Worm (Caenorhabditis elegans): ENCODE data around the gene F59A6.11.
A peak's percentile ranks its signal among the peaks of the same experiment; 100 is the strongest.

F59A6.11 gene

ce11 chrII:5016977-5017585 is 18.5 kb upstream of the F59A6.11 start (continued):
- peak; percentile 14 for TF ChIP-seq fos-1 (tag; optimal IDR thresholded peaks at IDR 0.05)
- TF ChIP-seq nhr-237 (tag; optimal IDR thresholded peaks at IDR 0.05) = no peak
- TF ChIP-seq nhr-77 (tag; optimal IDR thresholded peaks at IDR 0.05) = peak; percentile 16
- TF ChIP-seq zip-4 (GFP tag; optimal IDR thresholded peaks at IDR 0.05) = no peak
- TF ChIP-seq C16A3.4 (tag; optimal IDR thresholded peaks at IDR 0.05) = peak; percentile 11
- TF ChIP-seq efl-1 (optimal IDR thresholded peaks at IDR 0.05) = peak; percentile 72 to 79
- peak; percentile 28 to 92 for TF ChIP-seq efl-1 (GFP tag; optimal IDR thresholded peaks at IDR 0.05 in 1 of 2)
- TF ChIP-seq sox-4 (tag; optimal IDR thresholded peaks at IDR 0.05) = no peak
- peak; percentile 66 to 70 for TF ChIP-seq lin-35 (GFP tag; optimal IDR thresholded peaks at IDR 0.05)
- TF ChIP-seq sptf-1 (tag; optimal IDR thresholded peaks at IDR 0.05) = no peak
- TF ChIP-seq skn-1 (tag; optimal IDR thresholded peaks at IDR 0.05) = peak; percentile 65
- peak; percentile 22 to 48 (median 45) for TF ChIP-seq dpl-1 (GFP tag; optimal IDR thresholded peaks at IDR 0.05)
- peak; percentile 47 for TF ChIP-seq rnt-1 (tag; optimal IDR thresholded peaks at IDR 0.05)
- no peak for TF ChIP-seq unc-98 (GFP tag; IDR thresholded peaks at IDR 0.05)
- TF ChIP-seq dsc-1 (tag; optimal IDR thresholded peaks at IDR 0.05) = peak; percentile 35
- peak; percentile 18; the same call in 1 of the 2 replicates for TF ChIP-seq mab-9 (GFP tag; IDR thresholded peaks at IDR 0.05)
- TF ChIP-seq nhr-85 (tag) = peak; percentile 86
- peak; percentile 35 for TF ChIP-seq nhr-90 (tag; optimal IDR thresholded peaks at IDR 0.05; ENCODE audit: poor library complexity)
- no peak for TF ChIP-seq efl-3 (GFP tag; optimal IDR thresholded peaks at IDR 0.05)
- TF ChIP-seq mdl-1 (tag; optimal IDR thresholded peaks at IDR 0.05) = peak in 1 of 2 experiments; percentile 56
- no peak for TF ChIP-seq nhr-11 (tag; optimal IDR thresholded peaks at IDR 0.05)
- TF ChIP-seq ceh-82 (tag; optimal IDR thresholded peaks at IDR 0.05) = peak; percentile 51 to 68 (median 61)
- TF ChIP-seq fkh-4 (tag; optimal IDR thresholded peaks at IDR 0.05; ENCODE audit: borderline replicate concordance) = no peak
- TF ChIP-seq blmp-1 (tag; optimal IDR thresholded peaks at IDR 0.05) = peak; percentile 20
- no peak for TF ChIP-seq aly-2 (tag; optimal IDR thresholded peaks at IDR 0.05)
- no peak for TF ChIP-seq C34B4.2 (tag; optimal IDR thresholded peaks at IDR 0.05)
- TF ChIP-seq elt-3 (tag; optimal IDR thresholded peaks at IDR 0.05) = peak in 2 of 6 experiments; percentile 9 to 53
- TF ChIP-seq nhr-71 (tag; optimal IDR thresholded peaks at IDR 0.05) = peak; percentile 81
- no peak for TF ChIP-seq hpl-2 (GFP tag; optimal IDR thresholded peaks at IDR 0.05)
- TF ChIP-seq ceh-8 (GFP tag; optimal IDR thresholded peaks at IDR 0.05) = peak; percentile 20
- peak; percentile 48 for TF ChIP-seq egl-13 (tag; optimal IDR thresholded peaks at IDR 0.05)
- no peak for TF ChIP-seq ces-1 (GFP tag; optimal IDR thresholded peaks at IDR 0.05)
- TF ChIP-seq ama-1 (optimal IDR thresholded peaks at IDR 0.05) = peak; percentile 19
- peak; percentile 58 for TF ChIP-seq nhr-20 (tag; optimal IDR thresholded peaks at IDR 0.05)
- TF ChIP-seq alr-1 (tag; optimal IDR thresholded peaks at IDR 0.05; ENCODE audit: borderline replicate concordance) = no peak
- TF ChIP-seq ztf-11 (tag; optimal IDR thresholded peaks at IDR 0.05) = peak in 1 of 2 experiments; percentile 12
- TF ChIP-seq elt-2 (tag; optimal IDR thresholded peaks at IDR 0.05) = peak; percentile 83
- TF ChIP-seq xbp-1 (tag; optimal IDR thresholded peaks at IDR 0.05) = peak; percentile 38
- TF ChIP-seq nhr-47 (tag; optimal IDR thresholded peaks at IDR 0.05) = peak; percentile 67
- TF ChIP-seq irx-1 (tag; optimal IDR thresholded peaks at IDR 0.05) = peak; percentile 49
- no peak for TF ChIP-seq pax-3 (tag; optimal IDR thresholded peaks at IDR 0.05)
- no peak for TF ChIP-seq nhr-28 (tag; optimal IDR thresholded peaks at IDR 0.05)
- TF ChIP-seq aha-1 (tag; optimal IDR thresholded peaks at IDR 0.05) = no peak
- TF ChIP-seq pqm-1 (tag; optimal IDR thresholded peaks at IDR 0.05) = no peak
- TF ChIP-seq snu-23 (GFP tag; optimal IDR thresholded peaks at IDR 0.05) = peak; percentile 83
- TF ChIP-seq mep-1 (tag; optimal IDR thresholded peaks at IDR 0.05) = peak; percentile 27
